Fruit fly (Drosophila melanogaster) whole organism, embryonic: ENCODE measurements around the gene Indy-2.

Source experiments
- Asciz ChIP-seq: fragments of 200-800 bp; sonication (Bioruptor generic); optimal IDR thresholded peaks from 2 replicates; lab custom pipeline; 2017; ENCODE audit warnings: missing biosample characterization, mild to moderate bottlenecking, missing genetic modification characterization, missing genetic modification reagents
- B-H1 ChIP-seq: fragments of 200-800 bp; sonication (Bioruptor generic); IDR thresholded peaks from 3 replicates; pipeline ENCODE4 v1.3.6; 2022; ENCODE audit warnings: missing biosample characterization, missing genetic modification characterization
- CG10209 ChIP-seq: fragments of 200-800 bp; sonication (Bioruptor generic); optimal IDR thresholded peaks from 3 replicates; lab custom pipeline; 2017; ENCODE audit warnings: missing biosample characterization, mild to moderate bottlenecking, missing genetic modification characterization, missing genetic modification reagents
- CG10543 ChIP-seq: fragments of 200-800 bp; sonication (Bioruptor generic); optimal IDR thresholded peaks from 3 replicates; lab custom pipeline; 2017; ENCODE audit warnings: missing biosample characterization, mild to moderate bottlenecking, missing genetic modification characterization, moderate library complexity
- CG12071 ChIP-seq: fragments of 200-800 bp; sonication (Bioruptor generic); optimal IDR thresholded peaks from 3 replicates; lab custom pipeline; 2018; ENCODE audit warnings: missing biosample characterization, mild to moderate bottlenecking, missing genetic modification characterization
- CG12104 ChIP-seq: fragments of 200-800 bp; sonication (Bioruptor generic); optimal IDR thresholded peaks from 3 replicates; lab custom pipeline; 2016; ENCODE audit warnings: missing biosample characterization, missing genetic modification characterization
- CG12155 ChIP-seq: fragments of 200-800 bp; sonication (Bioruptor generic); optimal IDR thresholded peaks from 3 replicates; lab custom pipeline; 2016; ENCODE audit warnings: missing biosample characterization, missing genetic modification characterization
- CG12299 ChIP-seq: fragments of 200-800 bp; sonication (Bioruptor generic); optimal IDR thresholded peaks from 2 replicates; lab custom pipeline; 2018; ENCODE audit warnings: missing biosample characterization, mild to moderate bottlenecking, missing genetic modification characterization
- CG14014 ChIP-seq: fragments of 200-800 bp; sonication (Bioruptor generic); IDR thresholded peaks from 2 replicates; pipeline ENCODE4 v1.3.6; 2022; ENCODE audit warnings: missing biosample characterization, missing genetic modification characterization
- CG14667 ChIP-seq: fragments of 200-800 bp; sonication (Bioruptor generic); IDR thresholded peaks from 2 replicates; pipeline ENCODE4 v1.3.6; 2022; ENCODE audit warnings: missing biosample characterization, missing genetic modification characterization
- CG15011 ChIP-seq: fragments of 200-800 bp; sonication (Bioruptor generic); optimal IDR thresholded peaks from 3 replicates; lab custom pipeline; 2018; ENCODE audit warnings: missing biosample characterization, mild to moderate bottlenecking, missing genetic modification characterization
- CG1602 ChIP-seq: fragments of 200-800 bp; sonication (Bioruptor generic); optimal IDR thresholded peaks from 3 replicates; lab custom pipeline; 2016; ENCODE audit warnings: missing biosample characterization, missing genetic modification characterization
- CG17912 ChIP-seq: fragments of 200-800 bp; sonication (Bioruptor generic); optimal IDR thresholded peaks from 2 replicates; lab custom pipeline; 2018; ENCODE audit warnings: missing biosample characterization, mild to moderate bottlenecking, missing genetic modification characterization
- CG18011 ChIP-seq: fragments of 200-800 bp; sonication (Bioruptor generic); optimal IDR thresholded peaks from 2 replicates; lab custom pipeline; 2017; ENCODE audit warnings: missing biosample characterization, missing genetic modification characterization, mild to moderate bottlenecking, moderate library complexity, missing genotype
- CG30431 ChIP-seq: fragments of 200-800 bp; sonication (Bioruptor generic); optimal IDR thresholded peaks from 2 replicates; lab custom pipeline; 2017; ENCODE audit warnings: missing biosample characterization, missing genetic modification characterization
- CG3065 ChIP-seq: fragments of 200-800 bp; sonication (Bioruptor generic); optimal IDR thresholded peaks from 2 replicates; lab custom pipeline; 2016; ENCODE audit warnings: missing biosample characterization, missing genetic modification characterization
- CG32772 ChIP-seq: fragments of 200-800 bp; sonication (Bioruptor generic); IDR thresholded peaks from 2 replicates; pipeline ENCODE4 v1.3.6; 2022; ENCODE audit warnings: missing biosample characterization, missing genetic modification characterization
- CG4617 ChIP-seq: fragments of 200-800 bp; sonication (Bioruptor generic); optimal IDR thresholded peaks from 3 replicates; lab custom pipeline; 2016; ENCODE audit warnings: missing biosample characterization, missing genetic modification characterization, borderline replicate concordance
- CG4730 ChIP-seq: fragments of 200-800 bp; sonication (Bioruptor generic); IDR thresholded peaks from 2 replicates; pipeline ENCODE4 v1.3.6; 2022; ENCODE audit warnings: missing biosample characterization, missing genetic modification characterization
- CG8924 ChIP-seq: fragments of 200-800 bp; optimal IDR thresholded peaks from 3 replicates; lab custom pipeline; 2019; ENCODE audit warnings: missing biosample characterization, mild to moderate bottlenecking, missing genetic modification characterization, moderate library complexity
- Camta ChIP-seq: fragments of 200-800 bp; sonication (Bioruptor generic); optimal IDR thresholded peaks from 2 replicates; lab custom pipeline; 2016; ENCODE audit warnings: missing biosample characterization, missing genetic modification characterization
- Dll ChIP-seq: fragments of 200-800 bp; sonication (Bioruptor generic); IDR thresholded peaks from 4 replicates; pipeline ENCODE4 v1.3.6; 2022; ENCODE audit warnings: missing biosample characterization, missing genetic modification characterization; ENCODE audit not compliant: partially characterized antibody
- Doc3 ChIP-seq: fragments of 200-800 bp; sonication (Bioruptor generic); IDR thresholded peaks from 3 replicates; pipeline ENCODE4 v1.3.6; 2022; ENCODE audit warnings: missing biosample characterization, missing genetic modification characterization; ENCODE audit not compliant: partially characterized antibody
- Gug ChIP-seq: fragments of 200-800 bp; sonication (Bioruptor generic); IDR thresholded peaks from 4 replicates; pipeline ENCODE4 v1.3.6; 2022; ENCODE audit warnings: missing biosample characterization, missing genetic modification characterization
- HLH54F ChIP-seq: fragments of 200-800 bp; sonication (Bioruptor generic); optimal IDR thresholded peaks from 3 replicates; lab custom pipeline; 2016; ENCODE audit warnings: missing biosample characterization, missing genetic modification characterization
- MBD-R2 ChIP-seq: fragments of 200-800 bp; sonication (Bioruptor generic); IDR thresholded peaks from 2 replicates; pipeline ENCODE4 v1.3.6; 2022; ENCODE audit warnings: missing biosample characterization, missing genetic modification characterization
- Mrtf ChIP-seq: fragments of 200-800 bp; sonication (Bioruptor generic); IDR thresholded peaks from 3 replicates; pipeline ENCODE4 v1.3.6; 2022; ENCODE audit warnings: missing biosample characterization, missing genetic modification characterization
- NC2β ChIP-seq: fragments of 200-800 bp; sonication (Bioruptor generic); optimal IDR thresholded peaks from 2 replicates; lab custom pipeline; 2016; ENCODE audit warnings: missing biosample characterization, missing genetic modification characterization
- Oli ChIP-seq: fragments of 200-800 bp; sonication (Bioruptor generic); optimal IDR thresholded peaks from 2 replicates; lab custom pipeline; 2018; ENCODE audit warnings: missing biosample characterization, mild to moderate bottlenecking, missing genetic modification characterization, moderate library complexity
- Side ChIP-seq: fragments of 200-800 bp; sonication (Bioruptor generic); optimal IDR thresholded peaks from 2 replicates; lab custom pipeline; 2016; ENCODE audit warnings: missing biosample characterization, missing genetic modification characterization
- Ssrp ChIP-seq: fragments of 200-800 bp; sonication (Bioruptor generic); optimal IDR thresholded peaks from 2 replicates; lab custom pipeline; 2018; ENCODE audit warnings: missing biosample characterization, mild to moderate bottlenecking, missing genetic modification characterization, moderate library complexity
- Tbp ChIP-seq: fragments of >200 bp; optimal IDR thresholded peaks from 2 replicates; lab custom pipeline; 2018; ENCODE audit warnings: missing biosample characterization, missing genetic modification characterization
- Xbp1 ChIP-seq: fragments of 200-800 bp; sonication (Bioruptor generic); optimal IDR thresholded peaks from 3 replicates; lab custom pipeline; 2016; ENCODE audit warnings: missing biosample characterization, mild to moderate bottlenecking, missing genetic modification characterization
- cato ChIP-seq: fragments of 200-800 bp; sonication (Bioruptor generic); optimal IDR thresholded peaks from 2 replicates; lab custom pipeline; 2016; ENCODE audit warnings: missing biosample characterization, missing genetic modification characterization, borderline replicate concordance
- caup ChIP-seq: fragments of 200-800 bp; sonication (Bioruptor generic); optimal IDR thresholded peaks from 3 replicates; lab custom pipeline; 2017; ENCODE audit warnings: missing biosample characterization, mild to moderate bottlenecking, missing genetic modification characterization, moderate library complexity; ENCODE audit not compliant: severe bottlenecking
- dysf ChIP-seq: fragments of 200-800 bp; sonication (Bioruptor generic); IDR thresholded peaks from 3 replicates; pipeline ENCODE4 v1.3.6; 2022; ENCODE audit warnings: missing biosample characterization, missing genetic modification characterization
- emc ChIP-seq: fragments of 200-800 bp; sonication (Bioruptor generic); optimal IDR thresholded peaks from 2 replicates; lab custom pipeline; 2016; ENCODE audit warnings: missing biosample characterization, missing genetic modification characterization
- fu2 ChIP-seq: fragments of 200-800 bp; sonication (Bioruptor generic); optimal IDR thresholded peaks from 2 replicates; lab custom pipeline; 2016; ENCODE audit warnings: missing biosample characterization, missing genetic modification characterization
- gcm ChIP-seq: fragments of 200-800 bp; sonication (Bioruptor generic); optimal IDR thresholded peaks from 2 replicates; lab custom pipeline; 2019; ENCODE audit warnings: missing biosample characterization, mild to moderate bottlenecking, missing genetic modification characterization, moderate library complexity
- lola ChIP-seq, 3 experiments: fragments of >200 bp in 2 of 3; fragments of 200-800 bp in 1 of 3; sonication (Bioruptor generic) in 1 of 3; optimal IDR thresholded peaks; 2 replicates each; lab custom pipeline; 2017 to 2019; ENCODE audit warnings: missing biosample characterization in 3 of 3, missing genetic modification characterization in 3 of 3, mild to moderate bottlenecking in 1 of 3, moderate library complexity in 1 of 3
- mld ChIP-seq: fragments of 200-800 bp; sonication (Bioruptor generic); IDR thresholded peaks from 3 replicates; pipeline ENCODE4 v1.3.6; 2022; ENCODE audit warnings: missing biosample characterization, missing genetic modification characterization; ENCODE audit not compliant: partially characterized antibody
- org-1 ChIP-seq: fragments of 200-800 bp; sonication (Bioruptor generic); optimal IDR thresholded peaks from 2 replicates; lab custom pipeline; 2017; ENCODE audit warnings: missing biosample characterization, missing genetic modification characterization
- pfk ChIP-seq: fragments of 200-800 bp; sonication (Bioruptor generic); optimal IDR thresholded peaks from 2 replicates; lab custom pipeline; 2018; ENCODE audit warnings: missing biosample characterization, mild to moderate bottlenecking, missing genetic modification characterization, moderate library complexity
- ro ChIP-seq: fragments of 200-800 bp; sonication (Bioruptor generic); IDR thresholded peaks from 2 replicates; pipeline ENCODE4 v1.3.6; 2022; ENCODE audit warnings: missing biosample characterization, missing genetic modification characterization
- slou ChIP-seq: fragments of 200-800 bp; sonication (Bioruptor generic); optimal IDR thresholded peaks from 3 replicates; lab custom pipeline; 2016; ENCODE audit warnings: missing biosample characterization, missing genetic modification characterization
- sna ChIP-seq: fragments of 200-800 bp; sonication (Bioruptor generic); IDR thresholded peaks from 2 replicates; pipeline ENCODE4 v1.3.6; 2022; ENCODE audit warnings: missing biosample characterization, missing genetic modification characterization; ENCODE audit not compliant: partially characterized antibody
- tap ChIP-seq: fragments of 200-800 bp; optimal IDR thresholded peaks from 3 replicates; lab custom pipeline; 2019; ENCODE audit warnings: missing biosample characterization, mild to moderate bottlenecking, missing genetic modification characterization, moderate library complexity
- trem ChIP-seq: fragments of 200-800 bp; optimal IDR thresholded peaks from 3 replicates; lab custom pipeline; 2019; ENCODE audit warnings: missing biosample characterization, mild to moderate bottlenecking, missing genetic modification characterization, moderate library complexity
- ttk ChIP-seq: fragments of 200-800 bp; sonication (Bioruptor generic); IDR thresholded peaks from 2 replicates; pipeline ENCODE4 v2.1.2; 2022; ENCODE audit warnings: missing biosample characterization, missing genetic modification characterization
- wor ChIP-seq: fragments of 200-800 bp; sonication (Bioruptor generic); IDR thresholded peaks from 2 replicates; pipeline ENCODE4 v1.3.6; 2022; ENCODE audit warnings: missing biosample characterization, missing genetic modification characterization

Gene Indy-2

DNA sequence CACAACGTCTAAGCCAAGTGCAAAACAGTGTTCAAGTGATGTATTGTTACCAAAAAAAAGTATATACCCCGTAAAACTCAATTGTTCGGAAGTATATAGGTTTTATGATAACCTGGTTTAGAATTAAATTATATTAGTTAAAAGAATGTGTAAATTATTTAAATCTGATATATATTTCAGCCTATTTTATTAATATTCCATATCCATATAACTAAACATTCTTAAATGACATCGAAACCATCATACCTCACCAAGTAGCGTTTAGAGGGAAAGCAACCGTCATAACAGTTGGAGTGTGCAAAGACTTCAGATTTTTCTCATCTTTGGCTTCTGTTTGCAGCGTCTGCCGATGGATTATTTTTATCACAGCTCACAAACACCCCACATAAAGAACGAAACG, 43.1 kb upstream of the Indy-2 start (continued):
- peak; percentile 45; the same call in 1 of the 4 replicates for TF ChIP-seq Gug
- TF ChIP-seq CG4617 (GFP tag; lab: Kevin White, UChicago): no peak
- no peak for TF ChIP-seq pfk (GFP tag; lab: Kevin White, UChicago)
- TF ChIP-seq tap (tag; lab: Kevin White, UChicago): peak; percentile 91
- TF ChIP-seq CG10209 (GFP tag; lab: Kevin White, UChicago): peak; percentile 73
- TF ChIP-seq Doc3: no peak
- peak; percentile 77 for TF ChIP-seq CG4730 (GFP tag; lab: Robert Waterston, UW)
- TF ChIP-seq Camta: no peak
- TF ChIP-seq lola (GFP tag; optimal IDR thresholded peaks at IDR 0.05; lab: Kevin White, UChicago): peak in 1 of 3 experiments; percentile 84
- peak; percentile 28 for TF ChIP-seq CG30431 (GFP tag; lab: Kevin White, UChicago)
- TF ChIP-seq Dll (GFP tag; lab: Robert Waterston, UW): no peak
- TF ChIP-seq CG1602: peak; percentile 61
- TF ChIP-seq Side (GFP tag; lab: Kevin White, UChicago): no peak
- TF ChIP-seq trem (tag; lab: Kevin White, UChicago): peak; percentile 71
- TF ChIP-seq CG12104 (GFP tag; lab: Kevin White, UChicago): peak; percentile 73
- no peak for TF ChIP-seq emc (GFP tag; lab: Kevin White, UChicago)
- TF ChIP-seq Asciz (GFP tag; lab: Kevin White, UChicago): peak; percentile 80
- TF ChIP-seq slou (GFP tag; lab: Kevin White, UChicago): peak; percentile 50
- peak; percentile 79 for TF ChIP-seq dysf (GFP tag; lab: Robert Waterston, UW)
- peak; percentile 43 for TF ChIP-seq CG15011 (GFP tag; lab: Kevin White, UChicago)
- TF ChIP-seq ttk (GFP tag; lab: Robert Waterston, UW): peak; percentile 83
- peak; percentile 74 for TF ChIP-seq Xbp1 (GFP tag; lab: Kevin White, UChicago)
- TF ChIP-seq CG12155 (GFP tag; lab: Kevin White, UChicago): peak; percentile 66
- no peak for TF ChIP-seq NC2β (GFP tag; lab: Kevin White, UChicago)
- no peak for TF ChIP-seq Tbp
- peak; percentile 25 for TF ChIP-seq CG12071
- TF ChIP-seq B-H1 (GFP tag; lab: Robert Waterston, UW): peak; percentile 66
- TF ChIP-seq CG18011 (GFP tag; lab: Kevin White, UChicago): peak; percentile 12
- peak; percentile 55; the same call in 1 of the 2 replicates for TF ChIP-seq ro (GFP tag; lab: Robert Waterston, UW)
- TF ChIP-seq Mrtf (GFP tag; lab: Robert Waterston, UW): peak; percentile 63; the same call in 1 of the 3 replicates
- TF ChIP-seq wor: peak; percentile 39; the same call in 1 of the 2 replicates
- no peak for TF ChIP-seq CG17912
- TF ChIP-seq CG14014 (GFP tag; lab: Robert Waterston, UW): peak; percentile 78
- peak; percentile 68 for TF ChIP-seq CG12299
- peak; percentile 80 for TF ChIP-seq Oli (tag; lab: Kevin White, UChicago)
- peak; percentile 70 for TF ChIP-seq caup (GFP tag; lab: Kevin White, UChicago)
- no peak for TF ChIP-seq fu2
- peak; percentile 35; the same call in 1 of the 2 replicates for TF ChIP-seq MBD-R2 (GFP tag; lab: Robert Waterston, UW)
- peak; percentile 66 for TF ChIP-seq org-1 (GFP tag; lab: Kevin White, UChicago)
- TF ChIP-seq sna (GFP tag; lab: Robert Waterston, UW): no peak
- TF ChIP-seq CG3065 (GFP tag; lab: Kevin White, UChicago): no peak
- TF ChIP-seq cato: peak; percentile 11
- TF ChIP-seq gcm: peak; percentile 84
- TF ChIP-seq Ssrp (tag; lab: Kevin White, UChicago): peak; percentile 89
- no peak for TF ChIP-seq mld (GFP tag; lab: Robert Waterston, UW)
- TF ChIP-seq CG14667 (GFP tag; lab: Robert Waterston, UW): peak; percentile 72
- TF ChIP-seq HLH54F (GFP tag; lab: Kevin White, UChicago): no peak
- peak; percentile 1 for TF ChIP-seq CG10543 (GFP tag; lab: Kevin White, UChicago)
- TF ChIP-seq CG32772 (GFP tag; lab: Robert Waterston, UW): peak; percentile 85
- TF ChIP-seq CG8924 (tag; lab: Kevin White, UChicago): peak; percentile 90
